Fruit fly (Drosophila melanogaster) whole organism, embryonic: ENCODE results near the gene CG10431.
A peak's percentile ranks its signal among the peaks of the same experiment; 100 is the strongest.

Source experiments
- Abd-B ChIP-seq: fragments of 200-800 bp; sonication (Bioruptor generic); optimal IDR thresholded peaks from 2 replicates; lab custom pipeline; 2018; ENCODE audit warnings: missing biosample characterization, mild to moderate bottlenecking, missing genetic modification characterization, moderate library complexity
- CG10654 ChIP-seq: fragments of 200-800 bp; sonication (Bioruptor generic); optimal IDR thresholded peaks from 2 replicates; lab custom pipeline; 2016; ENCODE audit warnings: missing biosample characterization, missing genetic modification characterization
- CG11085 ChIP-seq: fragments of 200-800 bp; sonication (Bioruptor generic); IDR thresholded peaks from 2 replicates; pipeline ENCODE4 v1.3.6; 2022; ENCODE audit warnings: missing biosample characterization, missing genetic modification characterization
- CG13424 ChIP-seq: fragments of 200-800 bp; sonication (Bioruptor generic); optimal IDR thresholded peaks from 2 replicates; lab custom pipeline; 2019; ENCODE audit warnings: missing biosample characterization, mild to moderate bottlenecking, missing genetic modification characterization, moderate library complexity
- CG13894 ChIP-seq: fragments of 200-800 bp; sonication (Bioruptor generic); optimal IDR thresholded peaks from 3 replicates; lab custom pipeline; 2018; ENCODE audit warnings: missing biosample characterization, mild to moderate bottlenecking, missing genetic modification characterization, moderate library complexity
- CG15011 ChIP-seq: fragments of 200-800 bp; sonication (Bioruptor generic); optimal IDR thresholded peaks from 3 replicates; lab custom pipeline; 2018; ENCODE audit warnings: missing biosample characterization, mild to moderate bottlenecking, missing genetic modification characterization
- CG1602 ChIP-seq: fragments of 200-800 bp; sonication (Bioruptor generic); optimal IDR thresholded peaks from 3 replicates; lab custom pipeline; 2016; ENCODE audit warnings: missing biosample characterization, missing genetic modification characterization
- CG18476 ChIP-seq: fragments of 200-800 bp; sonication (Bioruptor generic); optimal IDR thresholded peaks from 2 replicates; lab custom pipeline; 2016; ENCODE audit warnings: missing biosample characterization, mild to moderate bottlenecking, missing genetic modification characterization
- CG32532 ChIP-seq: fragments of 200-800 bp; sonication (Bioruptor generic); IDR thresholded peaks from 2 replicates; pipeline ENCODE4 v1.3.6; 2022; ENCODE audit warnings: missing biosample characterization, missing genetic modification characterization
- CG34224 ChIP-seq: fragments of 200-800 bp; sonication (Bioruptor generic); IDR thresholded peaks from 3 replicates; pipeline ENCODE4 v1.3.6; 2022; ENCODE audit warnings: missing biosample characterization, missing genetic modification characterization; ENCODE audit not compliant: partially characterized antibody
- CG3838 ChIP-seq: fragments of 200-800 bp; sonication (Bioruptor generic); optimal IDR thresholded peaks from 3 replicates; lab custom pipeline; 2016; ENCODE audit warnings: missing biosample characterization, missing genetic modification characterization
- CG4617 ChIP-seq: fragments of 200-800 bp; sonication (Bioruptor generic); optimal IDR thresholded peaks from 3 replicates; lab custom pipeline; 2016; ENCODE audit warnings: missing biosample characterization, missing genetic modification characterization, borderline replicate concordance
- CG4707 ChIP-seq: fragments of 200-800 bp; sonication (Bioruptor generic); optimal IDR thresholded peaks from 2 replicates; lab custom pipeline; 2018; ENCODE audit warnings: missing biosample characterization, mild to moderate bottlenecking, missing genetic modification characterization, moderate library complexity
- CG6272 ChIP-seq: fragments of 200-800 bp; sonication (Bioruptor generic); IDR thresholded peaks from 2 replicates; pipeline ENCODE4 v1.3.6; 2022; ENCODE audit warnings: missing biosample characterization, missing genetic modification characterization
- CG6654 ChIP-seq: fragments of 200-800 bp; sonication (Bioruptor generic); optimal IDR thresholded peaks from 2 replicates; lab custom pipeline; 2017; ENCODE audit warnings: missing biosample characterization, mild to moderate bottlenecking, missing genetic modification characterization
- CG6765 ChIP-seq: fragments of 200-800 bp; sonication (Bioruptor generic); optimal IDR thresholded peaks from 3 replicates; lab custom pipeline; 2017; ENCODE audit warnings: missing biosample characterization, mild to moderate bottlenecking, missing genetic modification characterization
- CG7987 ChIP-seq: fragments of 200-800 bp; sonication (Bioruptor generic); optimal IDR thresholded peaks from 2 replicates; lab custom pipeline; 2018; ENCODE audit warnings: missing biosample characterization, mild to moderate bottlenecking, missing genetic modification characterization, moderate library complexity
- CG8281 ChIP-seq: fragments of 200-800 bp; sonication (Bioruptor generic); optimal IDR thresholded peaks from 2 replicates; lab custom pipeline; 2018; ENCODE audit warnings: missing biosample characterization, mild to moderate bottlenecking, missing genetic modification characterization, moderate library complexity
- CG8478 ChIP-seq: fragments of >200 bp; optimal IDR thresholded peaks from 2 replicates; lab custom pipeline; 2018
- E2f2 ChIP-seq: fragments of 200-800 bp; sonication (Bioruptor generic); IDR thresholded peaks from 2 replicates; pipeline ENCODE4 v1.3.6; 2022; ENCODE audit warnings: missing biosample characterization, missing genetic modification characterization
- Ets65A ChIP-seq: fragments of 200-800 bp; sonication (Bioruptor generic); peaks from one replicate; lab custom pipeline; 2016; ENCODE audit warnings: missing biosample characterization, missing genetic modification characterization
- HmgD ChIP-seq: fragments of 200-800 bp; sonication (Bioruptor generic); optimal IDR thresholded peaks from 3 replicates; lab custom pipeline; 2016; ENCODE audit warnings: missing biosample characterization, missing genetic modification characterization
- MBD-R2 ChIP-seq: fragments of 200-800 bp; sonication (Bioruptor generic); IDR thresholded peaks from 2 replicates; pipeline ENCODE4 v1.3.6; 2022; ENCODE audit warnings: missing biosample characterization, missing genetic modification characterization
- Med ChIP-seq: fragments of 200-800 bp; sonication (Bioruptor generic); peaks from one replicate; lab custom pipeline; 2016; ENCODE audit warnings: missing biosample characterization, missing genetic modification characterization, mild to moderate bottlenecking, inconsistent platforms, moderate library complexity
- NC2α ChIP-seq: fragments of 200-800 bp; sonication (Bioruptor generic); optimal IDR thresholded peaks from 2 replicates; lab custom pipeline; 2016; ENCODE audit warnings: missing biosample characterization, missing genetic modification characterization
- Pdp1 ChIP-seq, 2 experiments: fragments of 200-800 bp; sonication (Bioruptor generic); optimal IDR thresholded peaks; 3 replicates each; lab custom pipeline; 2016; ENCODE audit warnings: missing biosample characterization in 2 of 2, missing genetic modification characterization in 2 of 2, mild to moderate bottlenecking in 1 of 2, moderate library complexity in 1 of 2
- Poxn ChIP-seq: fragments of 200-800 bp; sonication (Bioruptor generic); IDR thresholded peaks from 2 replicates; pipeline ENCODE4 v1.3.6; 2022; ENCODE audit warnings: missing biosample characterization, missing genetic modification characterization
- Stat92E ChIP-seq, 3 experiments: fragments of >200 bp in 2 of 3; fragments of 200-800 bp in 1 of 3; sonication (Bioruptor generic) in 1 of 3; optimal IDR thresholded peaks; 2 replicates each; lab custom pipeline; 2017 to 2019; ENCODE audit warnings: missing biosample characterization in 3 of 3, missing genetic modification characterization in 3 of 3, mild to moderate bottlenecking in 1 of 3, moderate library complexity in 1 of 3
- Usf ChIP-seq: fragments of 200-800 bp; sonication (Bioruptor generic); optimal IDR thresholded peaks from 2 replicates; lab custom pipeline; 2017; ENCODE audit warnings: missing genotype, missing biosample characterization, missing genetic modification characterization
- ab ChIP-seq: fragments of 200-800 bp; sonication (Bioruptor generic); optimal IDR thresholded peaks from 2 replicates; lab custom pipeline; 2016; ENCODE audit warnings: missing biosample characterization, missing genetic modification characterization
- ac ChIP-seq: fragments of 200-800 bp; sonication (Bioruptor generic); optimal IDR thresholded peaks from 3 replicates; lab custom pipeline; 2017; ENCODE audit warnings: missing biosample characterization, mild to moderate bottlenecking, missing genetic modification characterization
- chn ChIP-seq: fragments of 200-800 bp; sonication (Bioruptor generic); optimal IDR thresholded peaks from 2 replicates; lab custom pipeline; 2016; ENCODE audit warnings: missing biosample characterization, missing genetic modification characterization
- cwo ChIP-seq: fragments of 200-800 bp; sonication (Bioruptor generic); optimal IDR thresholded peaks from 3 replicates; lab custom pipeline; 2017; ENCODE audit warnings: missing biosample characterization, missing genetic modification characterization, mild to moderate bottlenecking, moderate library complexity, missing genetic modification reagents
- dmrt99B ChIP-seq: fragments of 200-800 bp; sonication (Bioruptor generic); optimal IDR thresholded peaks from 2 replicates; lab custom pipeline; 2018; ENCODE audit warnings: missing biosample characterization, mild to moderate bottlenecking, missing genetic modification characterization, moderate library complexity
- fu2 ChIP-seq: fragments of 200-800 bp; sonication (Bioruptor generic); optimal IDR thresholded peaks from 2 replicates; lab custom pipeline; 2016; ENCODE audit warnings: missing biosample characterization, missing genetic modification characterization
- ind ChIP-seq: fragments of 200-800 bp; sonication (Bioruptor generic); optimal IDR thresholded peaks from 3 replicates; lab custom pipeline; 2016; ENCODE audit warnings: missing biosample characterization, missing genetic modification characterization
- kni ChIP-seq: fragments of 200-800 bp; sonication (Bioruptor generic); optimal IDR thresholded peaks from 3 replicates; lab custom pipeline; 2017; ENCODE audit warnings: mild to moderate bottlenecking, missing biosample characterization, missing genetic modification reagents, missing genetic modification characterization
- lov ChIP-seq, 2 experiments: fragments of 200-800 bp in 1 of 2; fragments of >200 bp in 1 of 2; sonication (Bioruptor generic) in 1 of 2; IDR thresholded peaks in 1 of 2; optimal IDR thresholded peaks in 1 of 2; 2 replicates in 1 of 2; 3 replicates in 1 of 2; pipeline versions ENCODE4 v1.3.6 to Lab custom; 2017 to 2022; ENCODE audit warnings: missing biosample characterization in 1 of 2, missing genetic modification characterization in 1 of 2
- luna ChIP-seq: fragments of 200-800 bp; sonication (Bioruptor generic); optimal IDR thresholded peaks from 2 replicates; lab custom pipeline; 2016; ENCODE audit warnings: missing biosample characterization, missing genetic modification characterization
- odd ChIP-seq: fragments of 200-800 bp; sonication (Bioruptor generic); optimal IDR thresholded peaks from 2 replicates; lab custom pipeline; 2017; ENCODE audit warnings: missing biosample characterization, mild to moderate bottlenecking, missing genetic modification characterization
- pfk ChIP-seq: fragments of 200-800 bp; sonication (Bioruptor generic); optimal IDR thresholded peaks from 2 replicates; lab custom pipeline; 2018; ENCODE audit warnings: missing biosample characterization, mild to moderate bottlenecking, missing genetic modification characterization, moderate library complexity
- run ChIP-seq: fragments of 200-800 bp; sonication (Bioruptor generic); optimal IDR thresholded peaks from 3 replicates; lab custom pipeline; 2018; ENCODE audit warnings: missing biosample characterization, mild to moderate bottlenecking, missing genetic modification characterization
- sima ChIP-seq: fragments of 200-800 bp; sonication (Bioruptor generic); optimal IDR thresholded peaks from 2 replicates; lab custom pipeline; 2016; ENCODE audit warnings: missing biosample characterization, missing genetic modification characterization
- slou ChIP-seq: fragments of 200-800 bp; sonication (Bioruptor generic); optimal IDR thresholded peaks from 3 replicates; lab custom pipeline; 2016; ENCODE audit warnings: missing biosample characterization, missing genetic modification characterization
- slp2 ChIP-seq: fragments of 200-800 bp; sonication (Bioruptor generic); optimal IDR thresholded peaks from 2 replicates; lab custom pipeline; 2016; ENCODE audit warnings: missing biosample characterization, missing genetic modification characterization
- vfl ChIP-seq: fragments of 200-800 bp; sonication (Bioruptor generic); optimal IDR thresholded peaks from 2 replicates; lab custom pipeline; 2016; ENCODE audit warnings: missing biosample characterization, missing genetic modification characterization

CG10431 gene

DNA sequence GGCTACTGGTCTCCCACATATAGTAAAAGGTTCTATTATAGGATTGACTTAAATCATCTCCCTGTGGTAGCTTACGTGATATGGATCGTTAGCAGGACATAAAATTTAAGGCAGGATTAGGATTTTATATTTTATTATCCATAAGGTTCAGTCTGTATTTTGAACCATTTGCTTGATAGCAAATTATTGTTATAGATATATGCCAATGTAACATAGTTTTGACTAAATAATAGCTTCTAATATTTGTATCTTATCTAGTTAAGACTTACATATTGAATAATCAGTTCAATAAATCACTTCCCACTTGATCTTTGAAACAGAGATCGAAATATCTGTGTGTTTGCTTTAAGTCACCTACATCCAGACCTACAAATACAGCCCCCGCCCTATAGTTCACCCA is 36.1 kb downstream of the CG10431 start, which contains the start of gene robl37BC:
robl37BC (plus strand) TSS at position 301 of the 400 bp plus-strand sequence.
- TF ChIP-seq CG32532 (GFP tag; lab: Robert Waterston, UW): no peak
- TF ChIP-seq CG6272 (GFP tag; lab: Robert Waterston, UW): no peak
- no peak for TF ChIP-seq CG3838 (GFP tag; lab: Kevin White, UChicago)
- TF ChIP-seq CG11085: no peak
- no peak for TF ChIP-seq CG34224 (GFP tag; lab: Robert Waterston, UW)
- no peak for TF ChIP-seq dmrt99B (tag; lab: Kevin White, UChicago)
- no peak for TF ChIP-seq lov (optimal IDR thresholded peaks at IDR 0.05; lab: Kevin White, UChicago)
- no peak for TF ChIP-seq lov (GFP tag; IDR thresholded peaks at IDR 0.05; lab: Robert Waterston, UW)
- TF ChIP-seq CG4707 (GFP tag; lab: Kevin White, UChicago): no peak

DNA sequence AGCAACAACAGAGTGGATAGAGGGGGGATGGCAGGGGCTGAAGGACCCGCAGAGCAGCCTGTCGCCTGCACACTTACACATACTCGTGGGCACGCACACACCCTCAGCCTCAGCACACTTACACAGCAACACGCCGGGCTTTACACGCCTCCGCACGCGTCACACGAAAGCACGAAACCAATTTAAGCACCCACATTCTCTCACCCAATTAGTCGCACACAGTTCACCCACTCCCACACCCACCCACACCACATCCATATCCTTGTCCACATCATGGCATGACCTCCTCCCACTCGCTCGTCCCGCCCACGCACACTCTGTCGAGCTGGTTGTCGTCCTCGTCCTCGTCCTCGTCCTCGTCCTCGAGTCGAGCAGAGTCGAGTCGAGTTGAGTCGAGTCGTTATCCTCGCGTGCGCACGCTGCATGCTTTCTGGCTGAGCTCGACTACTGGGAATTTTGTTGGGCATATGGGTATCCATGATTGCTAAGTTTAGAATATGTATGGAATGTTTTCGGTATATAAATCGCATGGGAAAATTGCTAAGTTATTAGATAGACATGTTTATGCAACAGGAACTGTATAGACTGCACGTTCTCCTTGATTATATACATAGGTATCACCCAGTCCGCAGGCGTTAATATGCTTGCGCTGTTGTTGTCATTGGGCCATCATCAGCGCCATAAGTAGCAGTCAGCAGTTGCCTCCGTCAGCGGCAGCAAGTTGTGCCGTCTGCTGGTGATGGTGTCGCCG is 37.6 kb downstream of the CG10431 start:
- peak; percentile 54 for TF ChIP-seq CG7987
- TF ChIP-seq cwo (GFP tag; lab: Kevin White, UChicago): peak; percentile 87
- peak; percentile 59 for TF ChIP-seq HmgD (GFP tag; lab: Kevin White, UChicago)
- no peak for TF ChIP-seq ab (GFP tag; lab: Kevin White, UChicago)
- peak; percentile 33 for TF ChIP-seq run (tag; lab: Kevin White, UChicago)
- peak; percentile 98 for TF ChIP-seq Med
- no peak for TF ChIP-seq CG8478
- peak; percentile 55 for TF ChIP-seq E2f2 (GFP tag; lab: Robert Waterston, UW)
- no peak for TF ChIP-seq lov (optimal IDR thresholded peaks at IDR 0.05; lab: Kevin White, UChicago)
- TF ChIP-seq lov (GFP tag; IDR thresholded peaks at IDR 0.05; lab: Robert Waterston, UW): 0 out of 3 replicates have a peak, but pooled peaks have one; percentile 41
- TF ChIP-seq vfl (GFP tag; lab: Kevin White, UChicago): peak; percentile 64
- peak; percentile 74 for TF ChIP-seq slou (GFP tag; lab: Kevin White, UChicago)
- peak; percentile 49 for TF ChIP-seq CG4617 (GFP tag; lab: Kevin White, UChicago)
- TF ChIP-seq Pdp1 (GFP tag; optimal IDR thresholded peaks at IDR 0.05; lab: Kevin White, UChicago): peak; percentile 77
- TF ChIP-seq fu2: peak; percentile 76
- TF ChIP-seq ind (GFP tag; lab: Kevin White, UChicago): peak; percentile 82
- TF ChIP-seq Ets65A (GFP tag; lab: Kevin White, UChicago): peak; percentile 94
- TF ChIP-seq NC2α (GFP tag; lab: Kevin White, UChicago): peak; percentile 46
- TF ChIP-seq CG6765 (GFP tag; lab: Kevin White, UChicago): peak; percentile 8
- no peak for TF ChIP-seq pfk (GFP tag; lab: Kevin White, UChicago)
- peak; percentile 55 for TF ChIP-seq luna (GFP tag; lab: Kevin White, UChicago)
- no peak for TF ChIP-seq sima (GFP tag; lab: Kevin White, UChicago)
- TF ChIP-seq CG13424 (tag; lab: Kevin White, UChicago): peak; percentile 80
- TF ChIP-seq CG15011: peak; percentile 71
- TF ChIP-seq Usf (GFP tag; lab: Kevin White, UChicago): peak; percentile 10
- TF ChIP-seq Stat92E (GFP tag; optimal IDR thresholded peaks at IDR 0.05; lab: Kevin White, UChicago): no peak
- TF ChIP-seq CG18476 (GFP tag; lab: Kevin White, UChicago): peak; percentile 73
- peak; percentile 16 for TF ChIP-seq CG6654 (GFP tag; lab: Kevin White, UChicago)
- TF ChIP-seq CG8281 (tag; lab: Kevin White, UChicago): peak; percentile 44
- TF ChIP-seq Abd-B (GFP tag; lab: Kevin White, UChicago): peak; percentile 68
- peak; percentile 69 for TF ChIP-seq slp2 (GFP tag; lab: Kevin White, UChicago)
- TF ChIP-seq CG10654 (GFP tag; lab: Kevin White, UChicago): peak; percentile 64
- TF ChIP-seq CG34224 (GFP tag; lab: Robert Waterston, UW): no peak
- TF ChIP-seq chn: peak; percentile 74
- peak; percentile 41; the same call in 1 of the 2 replicates for TF ChIP-seq MBD-R2 (GFP tag; lab: Robert Waterston, UW)
- no peak for TF ChIP-seq ac
- TF ChIP-seq odd (GFP tag; lab: Kevin White, UChicago): peak; percentile 69
- TF ChIP-seq Poxn: peak; percentile 66; the same call in 1 of the 2 replicates
- no peak for TF ChIP-seq kni
- TF ChIP-seq CG1602: peak; percentile 67
- peak; percentile 87 for TF ChIP-seq CG13894 (tag; lab: Kevin White, UChicago)
